Fruit fly (Drosophila melanogaster) whole organism, embryonic: Measurements from ENCODE around the gene dmGlut.
A peak's percentile ranks its signal among the peaks of the same experiment; 100 is the strongest.

Experiments
- ATbp ChIP-seq: fragments of 200-800 bp; sonication (Bioruptor generic); optimal IDR thresholded peaks from 2 replicates; lab custom pipeline; 2017; ENCODE audit warnings: missing biosample characterization, mild to moderate bottlenecking, missing genetic modification characterization, missing genetic modification reagents
- BEAF-32 ChIP-seq: fragments of 200-800 bp; sonication (Bioruptor generic); optimal IDR thresholded peaks from 3 replicates; lab custom pipeline; 2017; ENCODE audit warnings: missing biosample characterization, missing genetic modification characterization, mild to moderate bottlenecking, moderate library complexity, missing genetic modification reagents
- Bdp1 ChIP-seq: fragments of 200-800 bp; sonication (Bioruptor generic); optimal IDR thresholded peaks from 3 replicates; lab custom pipeline; 2016; ENCODE audit warnings: missing biosample characterization, missing genetic modification characterization
- Blimp-1 ChIP-seq: fragments of 200-800 bp; sonication (Bioruptor generic); optimal IDR thresholded peaks from 3 replicates; lab custom pipeline; 2018; ENCODE audit warnings: missing biosample characterization, missing genetic modification characterization, mild to moderate bottlenecking, moderate library complexity, missing genetic modification reagents
- CG10147 ChIP-seq: fragments of 200-800 bp; sonication (Bioruptor generic); optimal IDR thresholded peaks from 2 replicates; lab custom pipeline; 2019; ENCODE audit warnings: missing biosample characterization, mild to moderate bottlenecking, missing genetic modification characterization, moderate library complexity
- CG10366 ChIP-seq: fragments of 200-800 bp; sonication (Bioruptor generic); IDR thresholded peaks from 2 replicates; pipeline ENCODE4 v1.3.6; 2022; ENCODE audit warnings: missing biosample characterization, missing genetic modification characterization
- CG10959 ChIP-seq: fragments of 200-800 bp; sonication (Bioruptor generic); IDR thresholded peaks from 2 replicates; pipeline ENCODE4 v1.3.6; 2022; ENCODE audit warnings: missing biosample characterization, missing genetic modification characterization
- CG11093 ChIP-seq: fragments of 200-800 bp; sonication (Bioruptor generic); IDR thresholded peaks from 3 replicates; pipeline ENCODE4 v1.3.6; 2022; ENCODE audit warnings: missing biosample characterization, missing genetic modification characterization
- CG12236 ChIP-seq: fragments of 200-800 bp; sonication (Bioruptor generic); optimal IDR thresholded peaks from 2 replicates; lab custom pipeline; 2016; ENCODE audit warnings: missing biosample characterization, missing genetic modification characterization
- CG13296 ChIP-seq: fragments of 200-800 bp; sonication (Bioruptor generic); optimal IDR thresholded peaks from 3 replicates; lab custom pipeline; 2018; ENCODE audit warnings: missing biosample characterization, mild to moderate bottlenecking, missing genetic modification characterization
- CG15011 ChIP-seq: fragments of 200-800 bp; sonication (Bioruptor generic); optimal IDR thresholded peaks from 3 replicates; lab custom pipeline; 2018; ENCODE audit warnings: missing biosample characterization, mild to moderate bottlenecking, missing genetic modification characterization
- CG17385 ChIP-seq: fragments of 200-800 bp; sonication (Bioruptor generic); optimal IDR thresholded peaks from 3 replicates; lab custom pipeline; 2018; ENCODE audit warnings: missing biosample characterization, mild to moderate bottlenecking, missing genetic modification characterization
- CG17612 ChIP-seq: fragments of 200-800 bp; sonication (Bioruptor generic); IDR thresholded peaks from 2 replicates; pipeline ENCODE4 v1.3.6; 2022; ENCODE audit warnings: missing biosample characterization, missing genetic modification characterization
- CG1792 ChIP-seq: fragments of 200-800 bp; sonication (Bioruptor generic); optimal IDR thresholded peaks from 2 replicates; lab custom pipeline; 2016; ENCODE audit warnings: missing biosample characterization, missing genetic modification characterization
- CG31388 ChIP-seq: fragments of 200-800 bp; sonication (Bioruptor generic); optimal IDR thresholded peaks from 2 replicates; lab custom pipeline; 2016; ENCODE audit warnings: missing biosample characterization, missing genetic modification characterization
- CG32767 ChIP-seq: fragments of 200-800 bp; sonication (Bioruptor generic); IDR thresholded peaks from 2 replicates; pipeline ENCODE4 v1.3.6; 2022; ENCODE audit warnings: missing biosample characterization, missing genetic modification characterization
- CG3847 ChIP-seq: fragments of 200-800 bp; sonication (Bioruptor generic); IDR thresholded peaks from 2 replicates; pipeline ENCODE4 v1.3.6; 2022; ENCODE audit warnings: missing biosample characterization, missing genetic modification characterization
- CG7987 ChIP-seq: fragments of 200-800 bp; sonication (Bioruptor generic); optimal IDR thresholded peaks from 2 replicates; lab custom pipeline; 2018; ENCODE audit warnings: missing biosample characterization, mild to moderate bottlenecking, missing genetic modification characterization, moderate library complexity
- CG8089 ChIP-seq: fragments of 200-800 bp; sonication (Bioruptor generic); optimal IDR thresholded peaks from 3 replicates; lab custom pipeline; 2016; ENCODE audit warnings: missing biosample characterization, missing genetic modification characterization
- CG8359 ChIP-seq: fragments of 200-800 bp; sonication (Bioruptor generic); optimal IDR thresholded peaks from 2 replicates; lab custom pipeline; 2017; ENCODE audit warnings: missing biosample characterization, mild to moderate bottlenecking, missing genetic modification characterization, borderline replicate concordance
- CG9727 ChIP-seq: fragments of 200-800 bp; sonication (Bioruptor generic); optimal IDR thresholded peaks from 3 replicates; lab custom pipeline; 2017; ENCODE audit warnings: missing biosample characterization, mild to moderate bottlenecking, missing genetic modification characterization
- CG9797 ChIP-seq: fragments of 200-800 bp; sonication (Bioruptor generic); optimal IDR thresholded peaks from 3 replicates; lab custom pipeline; 2018; ENCODE audit warnings: missing biosample characterization, mild to moderate bottlenecking, missing genetic modification characterization
- H2.0 ChIP-seq: fragments of 200-800 bp; sonication (Bioruptor generic); IDR thresholded peaks from 2 replicates; pipeline ENCODE4 v1.3.6; 2022; ENCODE audit warnings: missing biosample characterization, missing genetic modification characterization
- Nf-YB ChIP-seq: fragments of 200-800 bp; sonication (Bioruptor generic); optimal IDR thresholded peaks from 3 replicates; lab custom pipeline; 2019; ENCODE audit warnings: missing biosample characterization, mild to moderate bottlenecking, missing genetic modification characterization, moderate library complexity
- NfI ChIP-seq: fragments of 200-800 bp; sonication (Bioruptor generic); optimal IDR thresholded peaks from 3 replicates; lab custom pipeline; 2018; ENCODE audit warnings: missing biosample characterization, mild to moderate bottlenecking, missing genetic modification characterization, moderate library complexity
- Poxn ChIP-seq: fragments of 200-800 bp; sonication (Bioruptor generic); IDR thresholded peaks from 2 replicates; pipeline ENCODE4 v1.3.6; 2022; ENCODE audit warnings: missing biosample characterization, missing genetic modification characterization
- Ssrp ChIP-seq: fragments of 200-800 bp; sonication (Bioruptor generic); optimal IDR thresholded peaks from 2 replicates; lab custom pipeline; 2018; ENCODE audit warnings: missing biosample characterization, mild to moderate bottlenecking, missing genetic modification characterization, moderate library complexity
- Usf ChIP-seq: fragments of 200-800 bp; sonication (Bioruptor generic); optimal IDR thresholded peaks from 2 replicates; lab custom pipeline; 2017; ENCODE audit warnings: missing genotype, missing biosample characterization, missing genetic modification characterization
- ac ChIP-seq: fragments of 200-800 bp; sonication (Bioruptor generic); optimal IDR thresholded peaks from 3 replicates; lab custom pipeline; 2017; ENCODE audit warnings: missing biosample characterization, mild to moderate bottlenecking, missing genetic modification characterization
- croc ChIP-seq: fragments of 200-800 bp; sonication (Bioruptor generic); conservative IDR thresholded peaks from 3 replicates; pipeline ENCODE4 v1.3.6; 2022; ENCODE audit warnings: missing biosample characterization, missing genetic modification characterization
- crol ChIP-seq: fragments of 200-800 bp; sonication (Bioruptor generic); IDR thresholded peaks from 2 replicates; pipeline ENCODE4 v1.3.6; 2022; ENCODE audit warnings: missing biosample characterization, missing genetic modification characterization
- disco-r ChIP-seq: fragments of 200-800 bp; sonication (Bioruptor generic); optimal IDR thresholded peaks from 2 replicates; lab custom pipeline; 2016; ENCODE audit warnings: missing biosample characterization, missing genetic modification characterization
- dmrt99B ChIP-seq: fragments of 200-800 bp; sonication (Bioruptor generic); optimal IDR thresholded peaks from 2 replicates; lab custom pipeline; 2018; ENCODE audit warnings: missing biosample characterization, mild to moderate bottlenecking, missing genetic modification characterization, moderate library complexity
- eve ChIP-seq, 2 experiments: fragments of >200 bp; optimal IDR thresholded peaks; 2 replicates each; lab custom pipeline; 2017; ENCODE audit warnings: missing biosample characterization in 2 of 2, missing genetic modification characterization in 2 of 2
- ewg ChIP-seq: fragments of 200-800 bp; sonication (Bioruptor generic); optimal IDR thresholded peaks from 3 replicates; lab custom pipeline; 2017; ENCODE audit warnings: mild to moderate bottlenecking, missing biosample characterization, missing genetic modification reagents, missing genetic modification characterization
- fd64A ChIP-seq: fragments of 200-800 bp; sonication (Bioruptor generic); optimal IDR thresholded peaks from 3 replicates; lab custom pipeline; 2018; ENCODE audit warnings: missing biosample characterization, mild to moderate bottlenecking, missing genetic modification characterization
- gce ChIP-seq: fragments of 200-800 bp; sonication (Bioruptor generic); IDR thresholded peaks from 3 replicates; pipeline ENCODE4 v1.3.6; 2022; ENCODE audit warnings: missing biosample characterization, missing genetic modification characterization
- gro ChIP-seq: fragments of 200-800 bp; sonication (Bioruptor generic); optimal IDR thresholded peaks from 2 replicates; lab custom pipeline; 2016; ENCODE audit warnings: missing biosample characterization, missing genetic modification characterization
- h ChIP-seq: fragments of >200 bp; optimal IDR thresholded peaks from 2 replicates; lab custom pipeline; 2017
- her ChIP-seq: fragments of 200-800 bp; sonication (Bioruptor generic); optimal IDR thresholded peaks from 2 replicates; lab custom pipeline; 2016; ENCODE audit warnings: missing biosample characterization, missing genetic modification characterization
- hkb ChIP-seq, 2 experiments: fragments of 200-800 bp in 1 of 2; fragments of >200 bp in 1 of 2; sonication (Bioruptor generic) in 1 of 2; IDR thresholded peaks in 1 of 2; optimal IDR thresholded peaks in 1 of 2; 2 replicates each; pipeline versions ENCODE4 v1.3.6 to Lab custom; 2017 to 2022; ENCODE audit warnings: missing biosample characterization in 1 of 2, missing genetic modification characterization in 1 of 2
- hth ChIP-seq: fragments of >200 bp; optimal IDR thresholded peaks from 2 replicates; lab custom pipeline; 2017; ENCODE audit warnings: inconsistent platforms
- jigr1 ChIP-seq: fragments of 200-800 bp; sonication (Bioruptor generic); IDR thresholded peaks from 3 replicates; pipeline ENCODE4 v1.3.6; 2022; ENCODE audit warnings: missing biosample characterization, missing genetic modification characterization
- pho ChIP-seq: fragments of 200-800 bp; sonication (Bioruptor generic); optimal IDR thresholded peaks from 2 replicates; lab custom pipeline; 2016; ENCODE audit warnings: missing biosample characterization, missing genetic modification characterization
- ranshi ChIP-seq: fragments of 200-800 bp; sonication (Bioruptor generic); IDR thresholded peaks from 2 replicates; pipeline ENCODE4 v1.3.6; 2022; ENCODE audit warnings: missing biosample characterization, missing genetic modification characterization
- repo ChIP-seq: fragments of 200-800 bp; sonication (Bioruptor generic); optimal IDR thresholded peaks from 2 replicates; lab custom pipeline; 2016; ENCODE audit warnings: missing biosample characterization, missing genetic modification characterization
- ro ChIP-seq: fragments of 200-800 bp; sonication (Bioruptor generic); IDR thresholded peaks from 2 replicates; pipeline ENCODE4 v1.3.6; 2022; ENCODE audit warnings: missing biosample characterization, missing genetic modification characterization
- sisA ChIP-seq: fragments of 200-800 bp; sonication (Bioruptor generic); IDR thresholded peaks from 2 replicates; pipeline ENCODE4 v1.3.6; 2022; ENCODE audit warnings: missing biosample characterization, missing genetic modification characterization
- vnd ChIP-seq: fragments of 200-800 bp; sonication (Bioruptor generic); IDR thresholded peaks from 3 replicates; pipeline ENCODE4 v1.3.6; 2022; ENCODE audit warnings: missing biosample characterization, missing genetic modification characterization; ENCODE audit not compliant: partially characterized antibody

dmGlut gene

DNA sequence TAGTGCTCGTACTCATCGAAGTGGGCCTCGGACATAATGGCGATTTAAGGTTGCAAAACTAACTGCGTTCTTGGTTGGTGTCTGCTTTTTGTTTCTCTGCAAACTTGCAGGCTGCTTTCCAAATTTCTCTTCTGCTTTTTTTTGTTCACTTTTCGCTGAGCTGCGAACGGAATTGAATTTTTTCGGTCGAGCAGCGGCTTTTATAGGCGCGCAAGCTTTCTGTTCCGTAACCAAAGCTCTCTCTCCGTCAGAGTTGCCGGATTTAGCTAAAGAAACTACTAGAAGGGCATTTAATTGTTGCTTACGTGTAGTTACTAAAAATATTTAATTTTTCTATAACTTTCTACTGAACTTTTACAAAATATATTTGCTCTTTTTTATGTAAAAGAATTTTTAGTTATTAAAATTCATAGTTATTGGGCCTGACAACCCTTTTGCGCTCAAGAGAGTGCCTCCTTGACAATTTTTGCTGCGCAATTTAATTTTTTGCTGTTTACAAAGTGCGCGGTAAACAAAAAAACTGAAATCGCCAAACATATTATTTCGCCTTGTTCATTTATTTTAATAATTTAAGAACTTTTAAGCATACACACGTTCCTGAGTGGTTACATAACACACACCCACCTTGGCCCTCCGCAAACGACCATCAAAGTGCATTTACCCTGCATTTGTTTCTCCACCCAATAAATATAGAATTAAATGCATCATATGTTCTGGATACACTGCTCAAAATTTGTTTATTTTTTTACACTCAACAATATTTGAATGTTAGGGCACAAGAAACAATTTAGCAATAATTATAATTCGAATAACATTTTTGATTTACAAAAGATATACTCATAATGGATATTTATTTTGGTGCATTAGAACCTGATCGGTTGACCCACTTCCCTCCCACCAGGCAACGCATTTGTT is 19.0 kb downstream of the dmGlut start, which contains the start of gene CG6770 (continued):
- TF ChIP-seq fd64A (GFP tag; lab: Kevin White, UChicago) (no peak), hth (lab: Kevin White, UChicago) (no peak), crol (GFP tag; lab: Robert Waterston, UW) (peak; percentile 22; the same call in 1 of the 2 replicates), eve (GFP tag; optimal IDR thresholded peaks at IDR 0.05; lab: Kevin White, UChicago) (no peak), CG10147 (GFP tag; lab: Kevin White, UChicago) (peak; percentile 90), CG15011 (peak; percentile 65), CG7987 (GFP tag; lab: Kevin White, UChicago) (peak; percentile 42), CG8089 (GFP tag; lab: Kevin White, UChicago) (no peak), BEAF-32 (peak; percentile 2), vnd (GFP tag; lab: Robert Waterston, UW) (no peak), CG11093 (GFP tag; lab: Robert Waterston, UW) (peak; percentile 73; the same call in 2 of the 3 replicates), CG17385 (GFP tag; lab: Kevin White, UChicago) (peak; percentile 77), ac (GFP tag; lab: Kevin White, UChicago) (peak; percentile 28), CG31388 (peak; percentile 14), CG10959 (GFP tag; lab: Robert Waterston, UW) (no peak), Ssrp (tag; lab: Kevin White, UChicago) (peak; percentile 43), ATbp (GFP tag; lab: Kevin White, UChicago) (peak; percentile 79), Bdp1 (GFP tag; lab: Kevin White, UChicago) (no peak), sisA (GFP tag; lab: Robert Waterston, UW) (peak; percentile 51), ranshi (GFP tag; lab: Robert Waterston, UW) (peak; percentile 88), disco-r (GFP tag; lab: Kevin White, UChicago) (no peak), jigr1 (0 out of 3 replicates have a peak, but pooled peaks have one; percentile 45), gro (GFP tag; lab: Kevin White, UChicago) (peak; percentile 19), hkb (optimal IDR thresholded peaks at IDR 0.05; lab: Kevin White, UChicago) (no peak), hkb (GFP tag; IDR thresholded peaks at IDR 0.05; lab: Robert Waterston, UW) (peak; percentile 93), CG12236 (GFP tag; lab: Kevin White, UChicago) (no peak), gce (peak; percentile 71), dmrt99B (tag; lab: Kevin White, UChicago) (peak; percentile 83), CG13296 (GFP tag; lab: Kevin White, UChicago) (peak; percentile 93), ro (GFP tag; lab: Robert Waterston, UW) (no peak), her (GFP tag; lab: Kevin White, UChicago) (peak; percentile 64), Usf (GFP tag; lab: Kevin White, UChicago) (peak; percentile 22), CG10366 (GFP tag; lab: Robert Waterston, UW) (peak; percentile 87), CG9727 (GFP tag; lab: Kevin White, UChicago) (peak; percentile 75), H2.0 (peak; percentile 73), pho (peak; percentile 45), h (lab: Kevin White, UChicago) (no peak), NfI (GFP tag; lab: Kevin White, UChicago) (peak; percentile 83), CG3847 (GFP tag; lab: Robert Waterston, UW) (peak; percentile 85), croc (GFP tag; lab: Robert Waterston, UW) (0 out of 3 replicates have a peak, but pooled peaks have one; percentile 23), CG1792 (GFP tag; lab: Kevin White, UChicago) (peak; percentile 4), Blimp-1 (GFP tag; lab: Kevin White, UChicago) (peak; percentile 57), CG32767 (GFP tag; lab: Robert Waterston, UW) (peak; percentile 78), Nf-YB (GFP tag; lab: Kevin White, UChicago) (peak; percentile 67), repo (GFP tag; lab: Kevin White, UChicago) (no peak), ewg (GFP tag; lab: Kevin White, UChicago) (peak; percentile 62), Poxn (0 out of 2 replicates have a peak, but pooled peaks have one; percentile 40), CG9797 (GFP tag; lab: Kevin White, UChicago) (no peak), CG17612 (no peak), CG8359 (peak; percentile 29)
